Worm (Caenorhabditis elegans) whole organism, L3 larva: ENCODE results near the gene Y53C12A.6.
A peak's percentile ranks its signal among the peaks of the same experiment; 100 is the strongest.

Source experiments
- R02D3.7 ChIP-seq: fragments of 150-350 bp; optimal IDR thresholded peaks from 2 replicates; lab custom pipeline; 2014; ENCODE audit warnings: missing biosample characterization, missing genetic modification characterization
- ZK546.5 ChIP-seq: sonication (generic microtip); optimal IDR thresholded peaks from 2 replicates; lab custom pipeline; 2017; ENCODE audit warnings: missing biosample characterization, missing genetic modification characterization
- aly-2 ChIP-seq: fragments of 150-350 bp; optimal IDR thresholded peaks from 2 replicates; lab custom pipeline; 2014; ENCODE audit warnings: missing biosample characterization, missing genetic modification characterization
- ama-1 ChIP-seq: fragments of 150-350 bp; optimal IDR thresholded peaks from 2 replicates; lab custom pipeline; 2018
- ceh-16 ChIP-seq: sonication (generic microtip); optimal IDR thresholded peaks from 2 replicates; lab custom pipeline; 2017; ENCODE audit warnings: missing biosample characterization, missing genetic modification characterization
- ceh-28 ChIP-seq: fragments of 150-350 bp; optimal IDR thresholded peaks from 2 replicates; lab custom pipeline; 2014; ENCODE audit warnings: missing biosample characterization, missing genetic modification reagents, missing genetic modification characterization
- ceh-82 ChIP-seq: fragments of 150-350 bp; optimal IDR thresholded peaks from 2 replicates; lab custom pipeline; 2014; ENCODE audit warnings: missing biosample characterization, missing genetic modification characterization
- ceh-9 ChIP-seq: sonication (generic microtip); optimal IDR thresholded peaks from 2 replicates; lab custom pipeline; 2018; ENCODE audit warnings: missing biosample characterization, missing genetic modification characterization
- egl-27 ChIP-seq: sonication (generic microtip); optimal IDR thresholded peaks from 4 replicates; lab custom pipeline; 2017; ENCODE audit warnings: missing biosample characterization, missing genetic modification reagents, missing genetic modification characterization
- egl-5 ChIP-seq: fragments of 150-350 bp; optimal IDR thresholded peaks from 2 replicates; lab custom pipeline; 2017; ENCODE audit warnings: missing biosample characterization, missing genetic modification reagents, missing genetic modification characterization, inconsistent platforms
- elt-1 ChIP-seq: fragments of 150-350 bp; optimal IDR thresholded peaks from 2 replicates; lab custom pipeline; 2014; ENCODE audit warnings: missing biosample characterization, missing genetic modification characterization
- elt-2 ChIP-seq: sonication (generic microtip); optimal IDR thresholded peaks from 2 replicates; lab custom pipeline; 2016; ENCODE audit warnings: missing genetic modification reagents, mild to moderate bottlenecking, missing genetic modification characterization, missing compliant biosample characterization
- elt-3 ChIP-seq, 3 experiments: fragments of 150-350 bp in 1 of 3; sonication (generic microtip) in 2 of 3; optimal IDR thresholded peaks; 2 replicates in 2 of 3; 4 replicates in 1 of 3; lab custom pipeline; 2014 to 2017; ENCODE audit warnings: missing biosample characterization in 3 of 3, missing genetic modification characterization in 3 of 3
- eor-1 ChIP-seq, 2 experiments: fragments of 150-350 bp; optimal IDR thresholded peaks; 2 replicates each; lab custom pipeline; 2014 to 2018; ENCODE audit warnings: missing biosample characterization in 2 of 2, missing genetic modification characterization in 2 of 2
- fkh-10 ChIP-seq: sonication (generic microtip); optimal IDR thresholded peaks from 2 replicates; lab custom pipeline; 2017; ENCODE audit warnings: missing biosample characterization, missing genetic modification reagents, missing genetic modification characterization
- fkh-2 ChIP-seq: fragments of 150-350 bp; optimal IDR thresholded peaks from 2 replicates; lab custom pipeline; 2014; ENCODE audit warnings: missing biosample characterization, missing genetic modification reagents, missing genetic modification characterization
- hmg-11 ChIP-seq: sonication (generic microtip); optimal IDR thresholded peaks from 2 replicates; lab custom pipeline; 2016; ENCODE audit warnings: missing genetic modification characterization, missing compliant biosample characterization
- jun-1 ChIP-seq: fragments of 150-350 bp; optimal IDR thresholded peaks from 2 replicates; lab custom pipeline; 2014; ENCODE audit warnings: missing biosample characterization, missing genetic modification reagents, missing genetic modification characterization
- lin-15B ChIP-seq: fragments of 150-350 bp; optimal IDR thresholded peaks from 2 replicates; lab custom pipeline; 2014; ENCODE audit warnings: missing biosample characterization, missing genetic modification characterization
- lin-39 ChIP-seq: fragments of 150-350 bp; optimal IDR thresholded peaks from 2 replicates; lab custom pipeline; 2018; ENCODE audit warnings: missing biosample characterization, missing genetic modification reagents, missing genetic modification characterization
- lsy-12 ChIP-seq: sonication (generic microtip); optimal IDR thresholded peaks from 2 replicates; lab custom pipeline; 2016; ENCODE audit warnings: mild to moderate bottlenecking, missing genetic modification characterization, missing compliant biosample characterization
- mdl-1 ChIP-seq: fragments of 150-350 bp; optimal IDR thresholded peaks from 2 replicates; lab custom pipeline; 2014; ENCODE audit warnings: missing biosample characterization, missing genetic modification characterization
- mml-1 ChIP-seq: fragments of 150-350 bp; sonication (generic microtip); optimal IDR thresholded peaks from 3 replicates; lab custom pipeline; 2014; ENCODE audit warnings: missing biosample characterization, missing genetic modification characterization
- nfya-1 ChIP-seq: sonication (generic microtip); optimal IDR thresholded peaks from 2 replicates; lab custom pipeline; 2017; ENCODE audit warnings: missing genetic modification characterization, mild to moderate bottlenecking, missing compliant biosample characterization, antibody characterized with exemption, moderate library complexity; ENCODE audit not compliant: insufficient read depth
- nhr-11 ChIP-seq: fragments of 150-350 bp; optimal IDR thresholded peaks from 2 replicates; lab custom pipeline; 2014; ENCODE audit warnings: missing biosample characterization, missing genetic modification characterization
- nhr-237 ChIP-seq: fragments of 150-350 bp; optimal IDR thresholded peaks from 2 replicates; lab custom pipeline; 2014; ENCODE audit warnings: missing biosample characterization, missing genetic modification characterization
- nhr-25 ChIP-seq: sonication (generic microtip); optimal IDR thresholded peaks from 2 replicates; lab custom pipeline; 2017; ENCODE audit warnings: missing biosample characterization, missing genetic modification characterization
- nhr-28 ChIP-seq: fragments of 150-350 bp; optimal IDR thresholded peaks from 2 replicates; lab custom pipeline; 2014; ENCODE audit warnings: missing biosample characterization, missing genetic modification characterization
- nhr-67 ChIP-seq: fragments of 150-350 bp; optimal IDR thresholded peaks from 2 replicates; lab custom pipeline; 2014; ENCODE audit warnings: missing biosample characterization, missing genetic modification characterization
- nhr-76 ChIP-seq: fragments of 150-350 bp; sonication (generic microtip); optimal IDR thresholded peaks from 5 replicates; lab custom pipeline; 2014; ENCODE audit warnings: missing biosample characterization, missing genetic modification characterization
- nhr-77 ChIP-seq: fragments of 150-350 bp; optimal IDR thresholded peaks from 2 replicates; lab custom pipeline; 2014; ENCODE audit warnings: missing biosample characterization, missing genetic modification characterization
- pha-4 ChIP-seq: fragments of 150-350 bp; optimal IDR thresholded peaks from 2 replicates; lab custom pipeline; 2014; ENCODE audit warnings: missing biosample characterization, missing genetic modification reagents, missing genetic modification characterization
- pqm-1 ChIP-seq: fragments of 150-350 bp; optimal IDR thresholded peaks from 2 replicates; lab custom pipeline; 2017; ENCODE audit warnings: missing biosample characterization, missing genetic modification characterization, inconsistent platforms
- sea-2 ChIP-seq: fragments of 150-350 bp; sonication (generic microtip); optimal IDR thresholded peaks from 4 replicates; lab custom pipeline; 2014; ENCODE audit warnings: missing biosample characterization, missing genetic modification reagents, missing genetic modification characterization
- skn-1 ChIP-seq: fragments of 150-350 bp; optimal IDR thresholded peaks from 2 replicates; lab custom pipeline; 2014; ENCODE audit warnings: missing biosample characterization, missing genetic modification characterization
- snpc-4 ChIP-seq: fragments of 150-350 bp; optimal IDR thresholded peaks from 2 replicates; lab custom pipeline; 2014; ENCODE audit warnings: missing biosample characterization, missing genetic modification characterization
- tbx-2 ChIP-seq: sonication (generic microtip); optimal IDR thresholded peaks from 2 replicates; lab custom pipeline; 2016; ENCODE audit warnings: mild to moderate bottlenecking, missing genetic modification characterization, missing compliant biosample characterization
- unc-62 ChIP-seq: fragments of 150-350 bp; sonication (generic microtip); optimal IDR thresholded peaks from 4 replicates; lab custom pipeline; 2014; ENCODE audit warnings: missing biosample characterization, missing genetic modification reagents, missing genetic modification characterization
- zag-1 ChIP-seq: fragments of 150-350 bp; optimal IDR thresholded peaks from 2 replicates; lab custom pipeline; 2014; ENCODE audit warnings: missing biosample characterization, missing genetic modification characterization
- ztf-11 ChIP-seq: fragments of 150-350 bp; optimal IDR thresholded peaks from 2 replicates; lab custom pipeline; 2014; ENCODE audit warnings: missing biosample characterization, missing genetic modification characterization
- ztf-4 ChIP-seq: fragments of 150-350 bp; optimal IDR thresholded peaks from 2 replicates; lab custom pipeline; 2014; ENCODE audit warnings: missing biosample characterization, missing genetic modification characterization

Gene Y53C12A.6

ce11 chrII:9703601-9704000, 14.2 kb downstream of the Y53C12A.6 start, which contains the start of gene mop-25.2:
TSS of gene mop-25.2 (minus strand) at chrII:9703701.
- TF ChIP-seq ceh-9 (tag; lab: Kevin White, UChicago) (no peak), ceh-28 (tag; lab: Kevin White, UChicago) (peak; percentile 17), zag-1 (no peak)
- TF ChIP-seq, all 47 proteins: peak for 1

- no peak for TF ChIP-seq ztf-11 (tag; lab: Kevin White, UChicago)
These were observed 17.4 kb downstream of the Y53C12A.6 start, which contains the start of the genes Y53C12A.8 and Y53C12A.7 for ce11 chrII:9700363-9700762. TSS of gene Y53C12A.8 (minus strand) at chrII:9700463. TSS of gene Y53C12A.7 (plus strand) at chrII:9700543.

ce11 chrII:9695942-9696341, 21.9 kb downstream of the Y53C12A.6 start:
- TF ChIP-seq elt-1, result peak; percentile 86
- no peak for TF ChIP-seq eor-1 (tag; optimal IDR thresholded peaks at IDR 0.05; lab: Kevin White, UChicago)
- TF ChIP-seq mml-1 (tag; lab: Kevin White, UChicago), result no peak
- TF ChIP-seq fkh-10, result peak; percentile 27
- no peak for TF ChIP-seq nhr-67
- TF ChIP-seq pqm-1 (tag; lab: Kevin White, UChicago), result no peak
- TF ChIP-seq, all 47 proteins: peak for 2

ce11 chrII:9691839-9692238, 26.0 kb downstream of the Y53C12A.6 start, which contains the start of gene nlp-11:
TSS of gene nlp-11 (minus strand) at chrII:9691939.
- no peak for TF ChIP-seq ama-1 (lab: Kevin White, UChicago)
- TF ChIP-seq elt-2 (tag; lab: Kevin White, UChicago), result no peak

- no peak for TF ChIP-seq ceh-9 (tag; lab: Kevin White, UChicago)
- peak; percentile 96 for TF ChIP-seq fkh-10
- no peak for TF ChIP-seq nfya-1 (tag; lab: Kevin White, UChicago)
- no peak for TF ChIP-seq tbx-2 (tag; lab: Kevin White, UChicago)
These were observed 27.7 kb downstream of the Y53C12A.6 start for ce11 chrII:9690067-9690632.

ce11 chrII:9686663-9687193, 31.1 kb downstream of the Y53C12A.6 start, which contains the start of gene ZK1320.9:
TSS of gene ZK1320.9 (minus strand) at chrII:9686713.
- TF ChIP-seq fkh-2 (tag; lab: Kevin White, UChicago) (no peak), nhr-28 (no peak), elt-2 (tag; lab: Kevin White, UChicago) (peak; percentile 50), jun-1 (tag; lab: Kevin White, UChicago) (no peak), egl-5 (no peak), aly-2 (tag; lab: Kevin White, UChicago) (no peak), ama-1 (lab: Kevin White, UChicago) (no peak), eor-1 (tag; optimal IDR thresholded peaks at IDR 0.05; lab: Kevin White, UChicago) (no peak), ceh-82 (tag; lab: Kevin White, UChicago) (no peak), ceh-28 (tag; lab: Kevin White, UChicago) (no peak), nfya-1 (tag; lab: Kevin White, UChicago) (no peak), lin-39 (no peak), nhr-25 (tag; lab: Kevin White, UChicago) (peak; percentile 18), R02D3.7 (tag; lab: Kevin White, UChicago) (no peak), snpc-4 (tag; lab: Kevin White, UChicago) (no peak), mml-1 (tag; lab: Kevin White, UChicago) (no peak), skn-1 (no peak), nhr-237 (tag; lab: Kevin White, UChicago) (no peak), lin-15B (tag; lab: Kevin White, UChicago) (peak; percentile 13), nhr-77 (no peak), zag-1 (no peak), sea-2 (no peak), ZK546.5 (tag; lab: Kevin White, UChicago) (no peak), ceh-16 (tag; lab: Kevin White, UChicago) (no peak), elt-3 (tag; optimal IDR thresholded peaks at IDR 0.05; lab: Kevin White, UChicago) (no peak), unc-62 (GFP tag; lab: Kevin White, UChicago) (no peak), lsy-12 (no peak), pha-4 (tag; lab: Kevin White, UChicago) (peak; percentile 33), hmg-11 (tag; lab: Kevin White, UChicago) (no peak), mdl-1 (no peak), ztf-4 (tag; lab: Kevin White, UChicago) (no peak), pqm-1 (tag; lab: Kevin White, UChicago) (no peak), nhr-11 (tag; lab: Kevin White, UChicago) (no peak), nhr-76 (peak; percentile 59), elt-1 (no peak), egl-27 (tag; lab: Kevin White, UChicago) (no peak), ztf-11 (tag; lab: Kevin White, UChicago) (no peak)
